Worm (Caenorhabditis elegans): ENCODE results near the gene C01F6.14.

C01F6.14 gene

ce11 chrIV:9074244-9074723, 29.6 kb downstream of the C01F6.14 start, which contains the start of gene mppb-1 (continued):
- TF ChIP-seq unc-130 (GFP tag; optimal IDR thresholded peaks at IDR 0.05) = peak; percentile 94
- TF ChIP-seq ceh-44 (GFP tag; IDR thresholded peaks at IDR 0.05) = peak; percentile 84
- TF ChIP-seq D1046.2 (GFP tag; IDR thresholded peaks at IDR 0.05) = peak; percentile 67; the same call in 1 of the 2 replicates
- TF ChIP-seq hlh-11 (tag; optimal IDR thresholded peaks at IDR 0.05) = peak; percentile 50
- 0 out of 2 replicates have a peak, but pooled peaks have one; percentile 30 for TF ChIP-seq Y105C5A.15 (GFP tag; IDR thresholded peaks at IDR 0.05)
- no peak for TF ChIP-seq nhr-76 (tag; optimal IDR thresholded peaks at IDR 0.05)

ce11 chrIV:9070188-9070587, 33.7 kb downstream of the C01F6.14 start:
- peak; percentile 40 for TF ChIP-seq aha-1 (tag)
- TF ChIP-seq hlh-11 (tag; optimal IDR thresholded peaks at IDR 0.05) = peak; percentile 57
- TF ChIP-seq dmd-6 (GFP tag; IDR thresholded peaks at IDR 0.05) = peak; percentile 44; the same call in 1 of the 2 replicates
- TF ChIP-seq pqm-1 (tag; optimal IDR thresholded peaks at IDR 0.05) = peak; percentile 40
- TF ChIP-seq D1046.2 (GFP tag; IDR thresholded peaks at IDR 0.05) = no peak
- no peak for TF ChIP-seq ztf-7 (tag; optimal IDR thresholded peaks at IDR 0.05)
- no peak for TF ChIP-seq unc-62 (GFP tag; optimal IDR thresholded peaks at IDR 0.05 in 1 of 2)
- TF ChIP-seq unc-62 (tag; optimal IDR thresholded peaks at IDR 0.05) = no peak
- TF ChIP-seq dve-1 (tag; optimal IDR thresholded peaks at IDR 0.05; ENCODE audit: insufficient read depth) = peak; percentile 66
- TF ChIP-seq T20F7.1 (GFP tag; optimal IDR thresholded peaks at IDR 0.05) = peak; percentile 24
- no peak for TF ChIP-seq daf-16 (GFP tag; optimal IDR thresholded peaks at IDR 0.05)
- TF ChIP-seq daf-16 (tag; optimal IDR thresholded peaks at IDR 0.05) = peak; percentile 57
- peak; percentile 9 for TF ChIP-seq nhr-48 (tag; optimal IDR thresholded peaks at IDR 0.05)

ce11 chrIV:9069703-9070102, 34.2 kb downstream of the C01F6.14 start, which contains the start of gene nhr-11:
Gene nhr-11 (plus strand): TSS chrIV:9070003.
- TF ChIP-seq aha-1 (tag) = no peak

ce11 chrIV:9067277-9068197, 36.4 kb downstream of the C01F6.14 start:
- TF ChIP-seq set-16 (GFP tag; IDR thresholded peaks at IDR 0.05) (peak; percentile 55; the same call in 1 of the 2 replicates), egl-43 (GFP tag; IDR thresholded peaks at IDR 0.05) (peak; percentile 48; the same call in 1 of the 2 replicates)

ce11 chrIV:9063518-9063917, 40.4 kb downstream of the C01F6.14 start:
- TF ChIP-seq hlh-30 (tag; optimal IDR thresholded peaks at IDR 0.05; ENCODE audit: insufficient read depth) (no peak), spr-3 (GFP tag; optimal IDR thresholded peaks at IDR 0.05) (no peak), lsy-2 (tag; optimal IDR thresholded peaks at IDR 0.05) (peak in 1 of 2 experiments; percentile 21), Y105C5A.15 (GFP tag; IDR thresholded peaks at IDR 0.05) (no peak), hlh-11 (tag; optimal IDR thresholded peaks at IDR 0.05) (no peak), hif-1 (tag; optimal IDR thresholded peaks at IDR 0.05) (peak; percentile 40 to 86), php-3 (GFP tag; IDR thresholded peaks at IDR 0.05) (no peak), daf-16 (GFP tag; optimal IDR thresholded peaks at IDR 0.05) (no peak), daf-16 (tag; optimal IDR thresholded peaks at IDR 0.05) (no peak), arid-1 (GFP tag; conservative IDR thresholded peaks at IDR 0.05) (no peak), set-16 (GFP tag; IDR thresholded peaks at IDR 0.05) (no peak), daf-12 (tag; optimal IDR thresholded peaks at IDR 0.05) (no peak), rbr-2 (tag; optimal IDR thresholded peaks at IDR 0.05) (no peak), F37D6.2 (tag; optimal IDR thresholded peaks at IDR 0.05) (no peak), egl-27 (tag; optimal IDR thresholded peaks at IDR 0.05) (no peak), unc-62 (GFP tag; optimal IDR thresholded peaks at IDR 0.05 in 1 of 2) (no peak), unc-62 (tag; optimal IDR thresholded peaks at IDR 0.05) (no peak), ZK337.2 (GFP tag; IDR thresholded peaks at IDR 0.05) (no peak), ceh-20 (GFP tag; IDR thresholded peaks at IDR 0.05) (no peak), attf-4 (tag; optimal IDR thresholded peaks at IDR 0.05) (no peak), pqm-1 (tag; optimal IDR thresholded peaks at IDR 0.05) (peak; percentile 8), ZK546.5 (tag; optimal IDR thresholded peaks at IDR 0.05) (no peak)
